Worm (Caenorhabditis elegans) whole organism, L4/young adult: Measurements from ENCODE around the gene grl-11.

Source experiments
- dao-5 ChIP-seq: sonication (generic microtip); optimal IDR thresholded peaks from 2 replicates; lab custom pipeline; 2016; ENCODE audit warnings: missing genotype, missing genetic modification characterization, moderate library complexity, missing compliant biosample characterization
- him-1 ChIP-seq: sonication (generic microtip); optimal IDR thresholded peaks from 2 replicates; lab custom pipeline; 2016; ENCODE audit warnings: missing genotype, missing genetic modification reagents, missing genetic modification characterization, missing compliant biosample characterization

- TF ChIP-seq him-1 = no peak
- TF ChIP-seq dao-5 (tag; lab: Kevin White, UChicago) = no peak
These were observed 14.5 kb downstream of the grl-11 start, which contains the start of gene dos-1 for ce11 chrIII:9103643-9104042.
